Worm (Caenorhabditis elegans) whole organism, midembryonic: Measurements from ENCODE around the gene col-20.

Experiments used
- cog-1 ChIP-seq: sonication (generic microtip); optimal IDR thresholded peaks from 2 replicates; lab custom pipeline; 2016; ENCODE audit warnings: missing genetic modification characterization, missing compliant biosample characterization
- flt-1 ChIP-seq: fragments of 200-800 bp; sonication (Bioruptor generic); IDR thresholded peaks from 2 replicates; pipeline ENCODE4 v1.3.6; 2022; ENCODE audit warnings: missing genetic modification characterization, missing compliant biosample characterization
- med-1 ChIP-seq: sonication (generic microtip); optimal IDR thresholded peaks from 2 replicates; lab custom pipeline; 2017; ENCODE audit warnings: missing genetic modification characterization, mild to moderate bottlenecking, missing compliant biosample characterization, antibody characterized with exemption, missing genetic modification reagents; ENCODE audit not compliant: insufficient read depth
- tab-1 ChIP-seq: fragments of 200-800 bp; sonication (Bioruptor generic); IDR thresholded peaks from 2 replicates; pipeline ENCODE4 v1.3.6; 2022; ENCODE audit warnings: missing genetic modification characterization, missing compliant biosample characterization

ce11 chrII:4857873-4858364 lies 12.7 kb downstream of the col-20 start, which contains the start of gene F11G11.5:
- TF ChIP-seq flt-1 (GFP tag; lab: Robert Waterston, UW): no peak
- no peak for TF ChIP-seq cog-1
- no peak for TF ChIP-seq med-1 (GFP tag; lab: Kevin White, UChicago)
- TF ChIP-seq tab-1 (GFP tag; lab: Robert Waterston, UW): no peak
